Worm (Caenorhabditis elegans) whole organism, L3 larva: ENCODE data around the gene F32D8.15.

Experiments used
- egl-27 ChIP-seq: sonication (generic microtip); optimal IDR thresholded peaks from 4 replicates; lab custom pipeline; 2017; ENCODE audit warnings: missing biosample characterization, missing genetic modification reagents, missing genetic modification characterization
- lin-39 ChIP-seq: fragments of 150-350 bp; optimal IDR thresholded peaks from 2 replicates; lab custom pipeline; 2018; ENCODE audit warnings: missing biosample characterization, missing genetic modification reagents, missing genetic modification characterization
- nhr-12 ChIP-seq: fragments of 150-350 bp; optimal IDR thresholded peaks from 2 replicates; lab custom pipeline; 2014; ENCODE audit warnings: missing biosample characterization, missing genetic modification characterization
- nhr-76 ChIP-seq: fragments of 150-350 bp; sonication (generic microtip); optimal IDR thresholded peaks from 5 replicates; lab custom pipeline; 2014; ENCODE audit warnings: missing biosample characterization, missing genetic modification characterization
- tbx-2 ChIP-seq: sonication (generic microtip); optimal IDR thresholded peaks from 2 replicates; lab custom pipeline; 2016; ENCODE audit warnings: mild to moderate bottlenecking, missing genetic modification characterization, missing compliant biosample characterization

DNA sequence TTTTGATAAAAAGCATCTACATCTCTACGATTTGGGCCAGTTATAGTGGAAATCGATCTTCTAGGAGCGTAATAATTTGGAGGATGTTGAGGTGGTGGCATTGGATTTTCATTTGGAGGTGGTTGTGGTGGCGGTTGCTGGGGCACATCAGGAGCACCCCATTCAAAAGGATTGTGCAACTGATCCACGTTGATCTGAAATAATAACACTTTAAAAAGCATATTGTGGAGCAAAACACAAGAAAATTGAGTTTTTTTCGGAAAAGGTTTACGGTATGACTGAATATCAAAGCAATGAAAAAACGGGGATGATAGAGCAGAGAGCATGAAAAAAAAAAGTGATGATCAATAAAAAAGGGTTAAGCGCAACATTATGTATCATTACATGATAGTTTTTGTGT is 38.2 kb upstream of the F32D8.15 start, which contains the start of gene saeg-1:
- no peak for TF ChIP-seq nhr-76 (tag; lab: Kevin White, UChicago)
- no peak for TF ChIP-seq nhr-12 (tag; lab: Kevin White, UChicago)
- TF ChIP-seq egl-27 (tag; lab: Kevin White, UChicago), result no peak
- TF ChIP-seq lin-39, result no peak
- TF ChIP-seq tbx-2, result no peak
